Worm (Caenorhabditis elegans) whole organism, L4/young adult: ENCODE measurements around the gene nphp-4.

Experiments
- W03F9.2 ChIP-seq: fragments of 150-350 bp; optimal IDR thresholded peaks from 2 replicates; lab custom pipeline; 2014; ENCODE audit warnings: missing biosample characterization, missing genetic modification characterization
- dao-5 ChIP-seq: sonication (generic microtip); optimal IDR thresholded peaks from 2 replicates; lab custom pipeline; 2016; ENCODE audit warnings: missing genotype, missing genetic modification characterization, moderate library complexity, missing compliant biosample characterization
- him-1 ChIP-seq: sonication (generic microtip); optimal IDR thresholded peaks from 2 replicates; lab custom pipeline; 2016; ENCODE audit warnings: missing genotype, missing genetic modification reagents, missing genetic modification characterization, missing compliant biosample characterization

Gene nphp-4

DNA sequence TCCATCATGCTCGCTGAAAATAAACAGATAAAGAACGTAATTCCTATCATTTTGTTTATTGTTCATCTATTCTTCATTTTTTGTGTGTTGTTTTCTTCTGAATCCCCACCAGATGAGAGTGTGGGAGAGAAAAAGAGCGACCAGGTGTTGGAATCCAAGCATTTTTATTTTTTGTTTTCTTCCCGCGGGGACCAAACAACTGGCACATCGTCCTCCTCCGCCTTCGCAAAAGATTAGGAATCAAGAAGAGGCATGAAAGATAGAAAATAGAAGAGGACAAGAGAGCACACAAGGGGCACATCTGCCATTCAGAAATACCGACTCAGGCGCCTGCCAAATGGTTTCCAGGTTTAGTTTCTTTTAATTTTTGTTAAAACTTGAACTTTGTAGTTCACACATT is 7.5 kb downstream of the nphp-4 start, which contains the start of gene R13H4.2:
Gene R13H4.2 (plus strand): TSS at position 319 of the 400 bp plus-strand sequence.
- TF ChIP-seq dao-5 (tag; lab: Kevin White, UChicago): no peak
- TF ChIP-seq W03F9.2 (tag; lab: Kevin White, UChicago): no peak
- TF ChIP-seq him-1: no peak

DNA sequence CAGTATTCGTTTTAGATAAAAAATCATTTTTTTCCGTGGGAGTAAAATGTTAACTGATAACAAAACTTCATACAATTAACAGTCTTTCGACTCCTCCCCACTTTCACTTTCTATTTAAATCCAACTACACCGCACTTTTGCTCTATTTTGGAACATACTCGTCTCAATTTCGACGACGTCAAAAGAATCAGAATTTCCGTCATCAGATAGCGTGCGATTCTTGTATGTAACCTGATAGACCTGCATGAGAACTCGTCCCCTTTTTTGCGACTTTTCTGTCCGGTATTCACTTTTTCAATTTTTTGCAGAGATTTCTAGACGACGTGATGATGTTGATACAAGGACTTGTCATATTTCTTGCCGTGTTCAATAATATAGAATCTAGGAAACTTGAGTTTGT is 10.2 kb downstream of the nphp-4 start, which contains the start of gene pho-8:
Gene pho-8 (plus strand): TSS at position 301 of the 400 bp plus-strand sequence.
- TF ChIP-seq W03F9.2 (tag; lab: Kevin White, UChicago): no peak
- no peak for TF ChIP-seq him-1

DNA sequence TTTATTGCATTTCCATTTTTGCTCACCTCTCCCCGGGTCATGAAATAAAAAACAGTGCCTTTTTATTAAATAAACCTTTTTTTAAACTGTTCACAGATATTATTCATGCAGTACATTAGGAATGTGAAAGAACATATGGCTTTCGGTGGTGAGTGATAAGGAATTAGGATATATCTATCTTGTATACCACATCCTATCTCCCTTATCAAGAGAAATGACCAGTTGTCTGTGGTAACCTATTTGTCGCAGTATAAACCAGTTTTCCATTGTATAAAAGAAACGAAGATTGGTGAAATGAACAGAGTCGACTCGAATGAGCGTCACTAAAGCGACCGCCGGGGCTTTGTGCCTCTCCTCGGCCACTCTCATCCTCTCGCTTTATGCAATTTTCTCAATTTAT is 14.2 kb downstream of the nphp-4 start, which contains the start of gene col-158:
Gene col-158 (plus strand): TSS at position 301 of the 400 bp plus-strand sequence.
- no peak for TF ChIP-seq dao-5 (tag; lab: Kevin White, UChicago)
- no peak for TF ChIP-seq W03F9.2 (tag; lab: Kevin White, UChicago)
- TF ChIP-seq him-1: no peak

DNA sequence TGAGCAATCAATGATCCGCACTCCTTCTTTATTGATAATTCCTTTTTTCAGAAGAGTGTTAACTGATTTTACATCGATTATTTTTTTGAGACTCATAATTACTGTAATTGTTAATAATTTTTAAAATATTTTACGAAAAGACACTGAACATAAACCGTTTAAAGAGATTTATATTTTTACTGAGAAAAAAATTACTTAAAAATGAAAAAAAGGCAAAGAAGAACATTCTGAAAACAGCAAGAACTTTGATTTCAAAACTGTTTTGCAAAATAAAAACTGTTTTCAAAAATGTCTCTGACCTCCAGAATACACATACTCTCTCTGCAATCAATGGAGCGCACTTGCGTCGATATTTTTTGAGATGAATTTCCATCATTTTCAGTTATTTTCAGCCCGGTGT is 16.6 kb downstream of the nphp-4 start, which contains the start of the genes mpst-1 and D2023.6:
Gene mpst-1 (minus strand): TSS at position 101 of the 400 bp plus-strand sequence.
Gene D2023.6 (plus strand): TSS at position 388 of the 400 bp plus-strand sequence.
- TF ChIP-seq W03F9.2 (tag; lab: Kevin White, UChicago) (no peak), dao-5 (tag; lab: Kevin White, UChicago) (no peak), him-1 (no peak)

DNA sequence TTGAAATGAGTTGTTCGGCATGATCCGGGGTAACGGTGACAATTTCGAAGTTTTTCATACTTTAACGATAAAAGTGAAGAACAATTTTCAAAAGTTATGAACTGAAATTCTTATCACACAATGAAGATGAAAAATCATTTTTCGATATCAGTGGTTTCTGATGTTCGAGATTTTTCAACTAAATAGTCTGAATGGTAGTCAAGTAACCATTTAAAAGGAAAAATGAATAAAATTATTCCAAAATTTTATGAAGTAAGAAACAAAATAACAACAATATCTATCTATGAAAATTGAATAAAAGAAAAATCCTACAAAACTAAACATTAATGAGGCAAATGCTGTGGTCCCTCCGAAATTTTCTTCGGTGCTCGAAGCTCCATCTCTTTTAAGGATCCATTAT is 17.9 kb downstream of the nphp-4 start, which contains the start of gene D2023.4:
Gene D2023.4 (minus strand): TSS at position 101 of the 400 bp plus-strand sequence.
- no peak for TF ChIP-seq dao-5 (tag; lab: Kevin White, UChicago)
- TF ChIP-seq W03F9.2 (tag; lab: Kevin White, UChicago): no peak
- TF ChIP-seq him-1: no peak

DNA sequence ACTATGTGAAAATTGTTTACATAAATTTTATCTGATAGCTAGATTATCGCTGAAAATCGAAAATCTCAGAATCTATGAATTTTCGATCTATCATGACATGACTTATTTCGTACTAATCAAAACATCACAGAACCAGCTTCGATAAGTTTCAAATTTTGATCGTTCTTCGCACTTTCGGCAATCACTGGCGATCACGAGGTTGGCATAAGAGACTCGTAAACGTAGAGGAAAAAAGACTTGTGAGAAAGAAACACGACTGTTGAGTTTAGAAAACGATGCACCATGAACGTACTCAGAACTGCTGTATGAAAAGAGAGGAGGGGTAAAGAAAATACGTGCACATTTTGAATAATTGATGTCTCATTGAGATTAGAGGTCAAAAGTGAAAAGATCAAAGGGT is 19.6 kb downstream of the nphp-4 start:
- peak; percentile 35 for TF ChIP-seq W03F9.2 (tag; lab: Kevin White, UChicago)
- TF ChIP-seq him-1: no peak

DNA sequence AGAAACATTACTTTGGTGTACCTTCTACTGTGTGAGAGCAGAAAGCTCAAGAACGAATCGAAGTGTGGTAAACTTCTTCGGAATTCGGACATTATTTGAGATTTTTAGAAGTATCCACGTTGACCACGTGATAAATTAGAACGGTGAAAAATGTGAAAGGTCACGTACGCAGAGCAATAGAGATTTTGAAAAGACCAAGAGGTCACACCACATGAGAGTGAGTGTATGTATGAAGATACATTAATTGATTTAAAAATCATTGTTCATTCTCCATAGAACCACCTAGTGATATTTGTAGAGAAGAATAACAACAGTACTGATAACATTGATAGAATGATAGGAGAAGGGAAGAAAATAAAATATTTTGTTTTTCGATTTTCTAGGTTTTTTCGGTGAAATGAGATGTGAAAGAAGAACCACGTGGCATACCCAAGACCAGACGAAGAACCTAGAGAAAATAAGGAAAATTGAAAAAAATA is 21.0 kb downstream of the nphp-4 start, which contains the start of gene pyc-1:
Gene pyc-1 (minus strand): TSS at position 69 of the 479 bp plus-strand sequence.
- TF ChIP-seq dao-5 (tag; lab: Kevin White, UChicago): no peak
- TF ChIP-seq him-1: no peak
- TF ChIP-seq W03F9.2 (tag; lab: Kevin White, UChicago): peak; percentile 8

DNA sequence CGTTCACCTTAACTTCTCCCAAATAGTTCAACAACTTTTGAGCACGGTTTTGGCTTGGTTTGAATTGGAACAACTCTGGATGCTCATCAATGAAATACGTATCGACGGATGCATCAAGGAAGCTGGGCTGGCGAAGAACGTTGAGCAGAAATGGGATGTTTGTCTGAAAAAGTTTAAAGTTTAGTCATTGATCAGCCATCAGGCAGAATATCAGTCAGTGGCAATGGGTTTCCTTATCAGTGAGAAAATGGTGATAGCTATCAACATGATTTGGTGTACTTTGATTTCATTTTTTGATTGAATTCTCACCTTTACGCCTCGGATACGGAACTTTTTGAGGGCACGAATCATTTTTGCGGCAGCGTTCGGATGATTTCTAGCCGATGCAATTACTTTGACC is 23.0 kb downstream of the nphp-4 start:
- TF ChIP-seq dao-5 (tag; lab: Kevin White, UChicago): no peak
- no peak for TF ChIP-seq him-1
- no peak for TF ChIP-seq W03F9.2 (tag; lab: Kevin White, UChicago)

DNA sequence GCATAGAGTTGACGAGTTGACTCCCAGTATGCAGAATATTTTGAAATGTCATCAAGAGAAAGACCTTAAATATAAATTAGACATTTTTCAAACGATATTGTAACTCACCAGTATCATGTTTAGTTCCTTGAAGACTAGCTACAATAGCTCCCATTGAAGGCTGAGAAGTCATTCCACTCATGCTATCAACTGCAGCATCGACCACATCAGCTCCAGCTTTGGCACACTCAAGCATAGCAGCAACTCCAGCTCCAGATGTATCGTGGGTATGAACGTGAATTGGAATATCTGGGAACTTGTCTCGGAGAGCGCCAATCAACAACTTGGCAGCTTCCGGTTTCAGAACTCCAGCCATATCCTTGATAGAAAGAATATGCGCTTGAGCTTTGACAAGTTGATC is 24.1 kb downstream of the nphp-4 start:
- no peak for TF ChIP-seq him-1

DNA sequence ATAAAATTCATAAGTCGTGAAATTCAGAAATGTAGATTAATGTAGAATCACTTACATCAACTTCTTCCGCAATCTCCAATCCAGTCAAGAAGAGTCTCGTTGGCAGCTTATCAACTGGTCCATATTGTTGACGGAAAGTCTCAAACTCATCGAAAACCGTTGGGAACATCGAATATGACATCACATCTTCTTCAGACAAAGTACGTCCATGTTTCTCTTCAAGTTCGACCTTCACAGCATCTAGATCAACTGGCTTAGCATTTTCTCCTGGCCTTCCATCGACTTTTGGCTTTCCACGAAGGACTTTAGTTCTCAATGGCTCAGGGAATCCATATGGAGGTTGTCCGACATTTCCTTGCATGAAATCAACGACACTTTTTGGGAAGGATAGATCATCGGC is 24.7 kb downstream of the nphp-4 start:
- TF ChIP-seq dao-5 (tag; lab: Kevin White, UChicago) (no peak), W03F9.2 (tag; lab: Kevin White, UChicago) (no peak), him-1 (no peak)

DNA sequence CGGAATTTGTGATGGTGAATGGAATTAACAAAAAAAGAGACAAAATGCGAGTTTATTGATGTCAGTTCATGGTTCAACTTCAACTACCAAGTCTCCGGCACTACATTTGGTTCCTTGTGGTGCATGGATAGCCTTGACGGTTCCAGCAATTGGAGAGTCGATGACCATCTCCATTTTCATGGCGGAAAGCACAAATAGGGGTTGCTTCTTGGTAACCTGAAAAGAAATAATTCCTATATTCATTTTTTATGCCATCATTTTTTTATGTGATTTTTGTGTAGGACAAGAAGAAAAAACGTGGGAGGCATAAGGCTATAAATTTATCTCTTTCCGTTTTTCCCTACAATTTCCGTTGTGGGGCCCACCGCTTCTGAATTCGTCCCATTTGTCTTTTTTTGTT is 25.5 kb downstream of the nphp-4 start:
- TF ChIP-seq dao-5 (tag; lab: Kevin White, UChicago) (no peak), him-1 (no peak), W03F9.2 (tag; lab: Kevin White, UChicago) (no peak)

DNA sequence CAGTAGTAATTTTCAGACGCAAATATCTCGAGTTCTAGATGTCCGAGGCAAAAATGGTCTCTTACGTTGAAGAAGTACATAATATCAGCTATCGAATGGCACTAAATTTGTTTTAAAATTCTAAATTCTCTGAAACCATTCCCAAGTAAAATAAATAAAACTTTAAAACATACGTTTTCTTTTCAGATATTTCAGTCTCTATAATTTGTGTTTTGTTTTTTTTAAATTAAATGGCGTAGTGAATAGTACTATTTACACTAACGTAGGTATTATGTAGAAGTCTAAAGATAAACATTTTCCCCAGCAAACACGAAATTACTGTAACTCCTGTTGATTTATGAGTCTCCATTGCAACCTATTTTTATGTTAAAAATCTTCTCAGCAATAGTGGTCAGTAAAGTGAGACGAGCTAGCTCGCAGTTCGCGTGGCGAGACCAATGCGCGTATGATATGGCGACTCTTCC is 26.2 kb downstream of the nphp-4 start:
- no peak for TF ChIP-seq dao-5 (tag; lab: Kevin White, UChicago)
- no peak for TF ChIP-seq him-1
- no peak for TF ChIP-seq W03F9.2 (tag; lab: Kevin White, UChicago)

DNA sequence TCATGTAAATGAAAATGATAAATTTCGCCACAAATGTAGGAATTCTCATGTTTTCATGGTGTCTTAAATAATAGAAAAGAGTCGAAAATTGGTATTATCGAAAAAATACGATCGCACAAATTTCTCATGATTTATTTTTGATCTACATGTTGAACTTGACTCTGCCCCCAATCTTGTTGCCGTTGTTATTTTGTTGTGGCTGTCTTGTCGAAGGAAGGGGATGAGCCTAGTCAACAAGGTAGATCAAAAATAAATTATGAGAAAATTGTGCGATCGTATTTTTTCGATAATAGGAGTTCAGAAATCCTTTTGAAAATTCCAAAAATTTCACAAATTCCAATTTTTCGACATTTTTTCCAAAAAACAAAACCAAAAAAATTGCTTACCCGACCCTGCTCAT is 28.0 kb downstream of the nphp-4 start:
- TF ChIP-seq dao-5 (tag; lab: Kevin White, UChicago): no peak
- TF ChIP-seq him-1: no peak
- no peak for TF ChIP-seq W03F9.2 (tag; lab: Kevin White, UChicago)

DNA sequence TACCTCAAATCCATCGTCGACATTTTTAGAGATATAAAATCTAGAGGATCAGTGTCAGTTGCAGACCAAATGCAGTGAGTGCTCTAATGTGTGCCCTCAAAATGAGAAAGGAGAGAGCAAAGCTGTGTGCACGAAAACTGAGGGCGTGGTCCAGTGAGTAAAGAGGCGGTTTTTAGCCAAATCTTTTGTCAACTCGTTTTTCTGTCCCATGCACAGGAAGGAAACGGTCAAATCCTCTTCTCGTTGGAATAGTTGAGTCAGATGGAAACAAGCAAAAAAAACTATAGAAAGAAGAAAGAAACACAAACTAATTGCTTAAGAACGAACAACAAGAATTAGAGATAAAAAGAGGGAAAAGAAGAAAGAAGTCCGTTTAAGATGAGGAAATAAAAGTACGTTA is 31.6 kb downstream of the nphp-4 start, which contains the start of gene D2023.3:
Gene D2023.3 (minus strand): TSS at position 101 of the 400 bp plus-strand sequence.
- TF ChIP-seq dao-5 (tag; lab: Kevin White, UChicago) (no peak), him-1 (no peak), W03F9.2 (tag; lab: Kevin White, UChicago) (no peak)

DNA sequence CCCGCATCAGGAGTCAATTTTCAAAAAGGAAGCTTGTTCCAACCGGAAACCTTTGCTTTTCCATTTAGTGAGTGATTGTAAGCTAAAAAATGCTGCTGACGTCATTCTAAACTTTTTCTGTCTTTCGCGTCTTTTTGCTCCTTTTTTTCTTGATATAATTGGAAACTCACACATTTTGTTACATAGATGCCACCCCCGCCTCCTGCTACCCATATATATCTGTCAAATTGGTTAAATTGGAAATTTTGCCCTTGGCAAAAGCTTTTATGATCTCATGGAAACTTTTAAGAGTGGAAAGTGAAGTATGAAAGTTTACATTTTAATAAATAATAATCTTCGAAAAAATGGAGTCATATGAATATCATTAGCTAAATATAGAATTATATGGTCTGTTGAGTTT is 33.6 kb downstream of the nphp-4 start:
- TF ChIP-seq dao-5 (tag; lab: Kevin White, UChicago) (no peak), W03F9.2 (tag; lab: Kevin White, UChicago) (no peak), him-1 (no peak)
